Fruit fly (Drosophila melanogaster): Measurements from ENCODE around the gene CG4009.

dm6 chr3R:17061736-17062371 lies 26.0 kb upstream of the CG4009 start:
- TF ChIP-seq Lpt (GFP tag; optimal IDR thresholded peaks at IDR 0.05) (peak; percentile 26), esn (GFP tag; optimal IDR thresholded peaks at IDR 0.05) (no peak), CG10669 (GFP tag; optimal IDR thresholded peaks at IDR 0.05) (no peak), Blimp-1 (GFP tag; optimal IDR thresholded peaks at IDR 0.05) (no peak), OdsH (GFP tag; optimal IDR thresholded peaks at IDR 0.05) (no peak), CG9139 (GFP tag; optimal IDR thresholded peaks at IDR 0.05) (no peak), Sox14 (GFP tag; optimal IDR thresholded peaks at IDR 0.05) (no peak), CG10631 (GFP tag; optimal IDR thresholded peaks at IDR 0.05) (no peak), dsx (GFP tag; optimal IDR thresholded peaks at IDR 0.05; ENCODE audit: poor library complexity, severe bottlenecking) (no peak), lz (GFP tag; optimal IDR thresholded peaks at IDR 0.05) (no peak), CG4318 (GFP tag; optimal IDR thresholded peaks at IDR 0.05) (no peak), CG6276 (GFP tag; optimal IDR thresholded peaks at IDR 0.05) (no peak), svp (GFP tag) (no peak)
